Fruit fly (Drosophila melanogaster): Measurements from ENCODE around the gene O-fut2.

The O-fut2 gene

dm6 chrX:1482840-1483518 lies 17.2 kb upstream of the O-fut2 start, which contains the start of the genes sta and inc (continued):
- no peak for TF ChIP-seq ara (GFP tag; IDR thresholded peaks at IDR 0.05)
- TF ChIP-seq unpg (GFP tag; optimal IDR thresholded peaks at IDR 0.05): peak; percentile 67
- TF ChIP-seq CG12299 (tag; optimal IDR thresholded peaks at IDR 0.05): peak; percentile 66
- TF ChIP-seq E2f1 (GFP tag; IDR thresholded peaks at IDR 0.05): peak; percentile 42; the same call in 1 of the 2 replicates
- no peak for TF ChIP-seq CG17612 (GFP tag; IDR thresholded peaks at IDR 0.05)
- peak; percentile 60 for TF ChIP-seq CG2120 (GFP tag; optimal IDR thresholded peaks at IDR 0.05)
- TF ChIP-seq esg (GFP tag; conservative IDR thresholded peaks at IDR 0.05): no peak
- peak; percentile 66 for TF ChIP-seq CG11723 (GFP tag; optimal IDR thresholded peaks at IDR 0.05)
- peak; percentile 31 for TF ChIP-seq Oli (tag; optimal IDR thresholded peaks at IDR 0.05)
- TF ChIP-seq CG3995 (GFP tag; optimal IDR thresholded peaks at IDR 0.05): peak; percentile 57
- peak; percentile 47 for TF ChIP-seq CG13775 (GFP tag; optimal IDR thresholded peaks at IDR 0.05)
- peak; percentile 41; the same call in 1 of the 2 replicates for TF ChIP-seq seq (GFP tag; IDR thresholded peaks at IDR 0.05)
- peak; percentile 61 for TF ChIP-seq CG12104 (GFP tag; optimal IDR thresholded peaks at IDR 0.05)
- no peak for TF ChIP-seq lola (GFP tag; optimal IDR thresholded peaks at IDR 0.05)
- peak; percentile 8 for TF ChIP-seq Dip3 (GFP tag; optimal IDR thresholded peaks at IDR 0.05)
- no peak for TF ChIP-seq CG9215 (GFP tag; IDR thresholded peaks at IDR 0.05)
- TF ChIP-seq CG12942 (GFP tag; optimal IDR thresholded peaks at IDR 0.05): no peak
- TF ChIP-seq CG15011 (GFP tag; optimal IDR thresholded peaks at IDR 0.05): no peak
- TF ChIP-seq YL-1 (GFP tag; optimal IDR thresholded peaks at IDR 0.05): peak; percentile 94
- 0 out of 3 replicates have a peak, but pooled peaks have one; percentile 30 for TF ChIP-seq CG14050 (GFP tag; IDR thresholded peaks at IDR 0.05)
- TF ChIP-seq pfk (GFP tag; optimal IDR thresholded peaks at IDR 0.05): no peak
- TF ChIP-seq tgo (GFP tag; IDR thresholded peaks at IDR 0.05): no peak; the same call in 2 of the 3 replicates
- TF ChIP-seq CG15514 (GFP tag; optimal IDR thresholded peaks at IDR 0.05): peak; percentile 89
- peak; percentile 69 for TF ChIP-seq CG4328 (GFP tag; optimal IDR thresholded peaks at IDR 0.05)
- TF ChIP-seq CG18476 (GFP tag; optimal IDR thresholded peaks at IDR 0.05): peak; percentile 5
- TF ChIP-seq CG4730 (GFP tag; IDR thresholded peaks at IDR 0.05): no peak
- peak; percentile 40; the same call in 1 of the 2 replicates for TF ChIP-seq CG10321 (GFP tag; IDR thresholded peaks at IDR 0.05)
- TF ChIP-seq CG16779 (GFP tag; IDR thresholded peaks at IDR 0.05): peak; percentile 32; the same call in 1 of the 2 replicates
- TF ChIP-seq fd96Cb (tag; optimal IDR thresholded peaks at IDR 0.05): no peak
- TF ChIP-seq Oaz (GFP tag; IDR thresholded peaks at IDR 0.05): no peak
- peak; percentile 99 for TF ChIP-seq CG17829 (tag; optimal IDR thresholded peaks at IDR 0.05)
- peak; percentile 91 for TF ChIP-seq CG7987 (GFP tag; optimal IDR thresholded peaks at IDR 0.05)
- TF ChIP-seq Vsx1 (GFP tag; optimal IDR thresholded peaks at IDR 0.05): peak; percentile 67
- TF ChIP-seq CG8359 (GFP tag; optimal IDR thresholded peaks at IDR 0.05; ENCODE audit: borderline replicate concordance): peak; percentile 10
- TF ChIP-seq CG14441 (GFP tag; IDR thresholded peaks at IDR 0.05): no peak
- TF ChIP-seq CG13287 (GFP tag; IDR thresholded peaks at IDR 0.05; ENCODE audit: partially characterized antibody): peak; percentile 80
- peak; percentile 74 for TF ChIP-seq BEAF-32 (GFP tag; optimal IDR thresholded peaks at IDR 0.05)
- TF ChIP-seq Med (GFP tag): peak; percentile 97
- peak; percentile 75 for TF ChIP-seq CG14710 (tag; optimal IDR thresholded peaks at IDR 0.05)
- TF ChIP-seq CG12236 (GFP tag; optimal IDR thresholded peaks at IDR 0.05): no peak
- peak; percentile 47 for TF ChIP-seq CG10979 (tag; optimal IDR thresholded peaks at IDR 0.05)
- TF ChIP-seq tap (tag; optimal IDR thresholded peaks at IDR 0.05): peak; percentile 35
- TF ChIP-seq CG3407 (GFP tag; optimal IDR thresholded peaks at IDR 0.05): peak; percentile 53
- peak; percentile 52 for TF ChIP-seq fd64A (GFP tag; optimal IDR thresholded peaks at IDR 0.05)
- no peak for TF ChIP-seq sc (optimal IDR thresholded peaks at IDR 0.05)
- TF ChIP-seq sc (GFP tag; optimal IDR thresholded peaks at IDR 0.05): peak; percentile 31
- TF ChIP-seq mam (GFP tag; optimal IDR thresholded peaks at IDR 0.05): peak; percentile 40
- peak; percentile 67 for TF ChIP-seq Hey (tag; optimal IDR thresholded peaks at IDR 0.05)
- TF ChIP-seq Doc2 (GFP tag; IDR thresholded peaks at IDR 0.05): no peak
